1 fruit fly cellular context compared by ENCODE assay signal in the genomic region with DNA sequence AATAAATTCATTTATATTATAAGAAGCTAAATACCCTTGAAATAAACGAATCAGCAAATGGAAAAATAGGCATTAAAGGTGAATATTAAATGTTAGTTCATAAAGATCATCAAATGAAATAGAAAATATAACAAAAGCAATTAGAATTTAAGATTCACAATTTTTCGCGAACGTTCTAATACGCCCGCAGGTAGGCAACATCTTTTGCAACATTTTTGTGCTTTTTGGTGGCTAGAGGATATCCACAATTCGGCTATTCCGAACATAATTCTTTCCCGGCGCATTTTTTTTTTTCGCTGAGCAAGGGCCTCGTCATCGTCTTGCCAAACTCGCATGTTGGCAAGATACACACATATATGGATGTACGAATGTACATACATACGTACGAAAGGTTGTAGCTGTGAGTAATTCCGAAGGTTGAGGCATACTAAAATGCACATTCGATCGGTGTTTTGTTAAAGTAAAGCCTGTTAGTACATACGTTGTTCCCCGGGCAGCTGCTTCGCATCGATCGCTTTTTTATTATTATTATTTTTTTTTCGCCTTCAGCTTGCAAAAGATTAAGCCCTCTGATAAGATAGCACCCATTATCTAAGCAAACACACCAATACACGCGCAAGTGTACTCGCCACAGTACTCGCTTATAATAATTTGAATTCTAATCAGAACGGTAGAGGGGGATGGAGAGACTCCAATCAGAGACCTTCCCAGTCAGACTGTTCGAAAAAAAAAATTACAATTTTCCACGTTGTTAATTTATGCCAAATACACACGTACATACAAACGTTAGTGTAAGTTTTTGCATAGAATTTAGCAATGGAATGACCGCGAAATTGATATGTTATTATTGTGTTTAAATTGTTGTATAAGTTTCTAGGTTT.
TF ChIP-seq lines count a peak whose summit lies in the region.

No protein-coding gene starts in this region.

TF ChIP-seq in whole organism, embryonic, 481 proteins besides CTCF, POLR2A, EP300 and RAD21 (continued from another document):
- TF ChIP-seq kah (GFP tag; optimal IDR thresholded peaks at IDR 0.05; lab: Kevin White, UChicago) (no peak), lov (optimal IDR thresholded peaks at IDR 0.05; lab: Kevin White, UChicago) (no peak), lov (GFP tag; IDR thresholded peaks at IDR 0.05; lab: Robert Waterston, UW) (no peak), HLH4C (GFP tag; IDR thresholded peaks at IDR 0.05; lab: Robert Waterston, UW; ENCODE audit: partially characterized antibody) (no peak), CG1832 (GFP tag; optimal IDR thresholded peaks at IDR 0.05; lab: Kevin White, UChicago) (no peak), Blimp-1 (GFP tag; optimal IDR thresholded peaks at IDR 0.05; lab: Kevin White, UChicago) (no peak), ftz-f1 (GFP tag; optimal IDR thresholded peaks at IDR 0.05; lab: Kevin White, UChicago) (no peak), Dad (GFP tag; optimal IDR thresholded peaks at IDR 0.05; lab: Kevin White, UChicago) (no peak), dpn (GFP tag; optimal IDR thresholded peaks at IDR 0.05; lab: Kevin White, UChicago) (peak in 1 of 2 experiments; percentile 32), mirr (GFP tag; optimal IDR thresholded peaks at IDR 0.05; lab: Kevin White, UChicago) (peak; percentile 25), Deaf1 (tag; optimal IDR thresholded peaks at IDR 0.05; lab: Kevin White, UChicago) (no peak), exex (tag; optimal IDR thresholded peaks at IDR 0.05; lab: Kevin White, UChicago) (peak; percentile 50), wdn (GFP tag; IDR thresholded peaks at IDR 0.05; lab: Robert Waterston, UW) (0 out of 2 replicates have a peak, but pooled peaks have one; percentile 38), cato (GFP tag; optimal IDR thresholded peaks at IDR 0.05; lab: Kevin White, UChicago; ENCODE audit: borderline replicate concordance) (no peak), D (optimal IDR thresholded peaks at IDR 0.05; lab: Kevin White, UChicago) (no peak), D (GFP tag; optimal IDR thresholded peaks at IDR 0.05; lab: Kevin White, UChicago) (no peak), CG9437 (GFP tag; optimal IDR thresholded peaks at IDR 0.05; lab: Kevin White, UChicago) (no peak), dmrt11E (tag; optimal IDR thresholded peaks at IDR 0.05; lab: Kevin White, UChicago) (no peak), ssp (GFP tag; IDR thresholded peaks at IDR 0.05; lab: Robert Waterston, UW) (no peak), grn (GFP tag; optimal IDR thresholded peaks at IDR 0.05; lab: Kevin White, UChicago) (peak; percentile 40), sr (GFP tag; IDR thresholded peaks at IDR 0.05; lab: Robert Waterston, UW) (no peak), btn (GFP tag; optimal IDR thresholded peaks at IDR 0.05; lab: Kevin White, UChicago) (no peak), da (GFP tag; optimal IDR thresholded peaks at IDR 0.05; lab: Kevin White, UChicago) (no peak), CG7839 (tag; optimal IDR thresholded peaks at IDR 0.05; lab: Kevin White, UChicago) (peak; percentile 56), CG17829 (tag; optimal IDR thresholded peaks at IDR 0.05; lab: Kevin White, UChicago) (no peak), CG10147 (GFP tag; optimal IDR thresholded peaks at IDR 0.05; lab: Kevin White, UChicago) (no peak), gfzf (GFP tag; optimal IDR thresholded peaks at IDR 0.05; lab: Kevin White, UChicago) (no peak), CG10321 (GFP tag; IDR thresholded peaks at IDR 0.05; lab: Robert Waterston, UW) (no peak), jing (GFP tag; optimal IDR thresholded peaks at IDR 0.05; lab: Kevin White, UChicago) (no peak), Myb (GFP tag; optimal IDR thresholded peaks at IDR 0.05; lab: Kevin White, UChicago) (no peak), gcm2 (GFP tag; optimal IDR thresholded peaks at IDR 0.05; lab: Kevin White, UChicago) (peak; percentile 26), CG15269 (tag; optimal IDR thresholded peaks at IDR 0.05; lab: Kevin White, UChicago) (peak; percentile 36), tna (GFP tag; IDR thresholded peaks at IDR 0.05; lab: Robert Waterston, UW; ENCODE audit: partially characterized antibody) (no peak), CG14965 (GFP tag; optimal IDR thresholded peaks at IDR 0.05; lab: Kevin White, UChicago; ENCODE audit: borderline replicate concordance) (no peak)
